Fruit fly (Drosophila melanogaster) whole organism, embryonic: Measurements from ENCODE around the gene CG10508.

ENCODE experiments used
- B-H1 ChIP-seq: fragments of 200-800 bp; sonication (Bioruptor generic); IDR thresholded peaks from 3 replicates; pipeline ENCODE4 v1.3.6; 2022; ENCODE audit warnings: missing biosample characterization, missing genetic modification characterization
- CG10209 ChIP-seq: fragments of 200-800 bp; sonication (Bioruptor generic); optimal IDR thresholded peaks from 3 replicates; lab custom pipeline; 2017; ENCODE audit warnings: missing biosample characterization, mild to moderate bottlenecking, missing genetic modification characterization, missing genetic modification reagents
- CG10274 ChIP-seq: fragments of 200-800 bp; sonication (Bioruptor generic); optimal IDR thresholded peaks from 3 replicates; lab custom pipeline; 2017; ENCODE audit warnings: missing biosample characterization, mild to moderate bottlenecking, missing genetic modification characterization
- CG10462 ChIP-seq: fragments of 200-800 bp; sonication (Bioruptor generic); optimal IDR thresholded peaks from 2 replicates; lab custom pipeline; 2016; ENCODE audit warnings: missing biosample characterization, missing genetic modification characterization
- CG13123 ChIP-seq: fragments of 200-800 bp; sonication (Bioruptor generic); optimal IDR thresholded peaks from 2 replicates; lab custom pipeline; 2016; ENCODE audit warnings: missing biosample characterization, missing genetic modification characterization
- CG15696 ChIP-seq: fragments of 200-800 bp; sonication (Bioruptor generic); optimal IDR thresholded peaks from 2 replicates; lab custom pipeline; 2019; ENCODE audit warnings: missing biosample characterization, mild to moderate bottlenecking, missing genetic modification characterization, moderate library complexity
- CG17612 ChIP-seq: fragments of 200-800 bp; sonication (Bioruptor generic); IDR thresholded peaks from 2 replicates; pipeline ENCODE4 v1.3.6; 2022; ENCODE audit warnings: missing biosample characterization, missing genetic modification characterization
- CG18619 ChIP-seq: fragments of 200-800 bp; sonication (Bioruptor generic); optimal IDR thresholded peaks from 3 replicates; lab custom pipeline; 2017; ENCODE audit warnings: missing biosample characterization, mild to moderate bottlenecking, missing genetic modification characterization
- CG2202 ChIP-seq: fragments of 200-800 bp; sonication (Bioruptor generic); optimal IDR thresholded peaks from 2 replicates; lab custom pipeline; 2018; ENCODE audit warnings: missing biosample characterization, mild to moderate bottlenecking, missing genetic modification characterization
- CG30431 ChIP-seq: fragments of 200-800 bp; sonication (Bioruptor generic); optimal IDR thresholded peaks from 2 replicates; lab custom pipeline; 2017; ENCODE audit warnings: missing biosample characterization, missing genetic modification characterization
- CG32532 ChIP-seq: fragments of 200-800 bp; sonication (Bioruptor generic); IDR thresholded peaks from 2 replicates; pipeline ENCODE4 v1.3.6; 2022; ENCODE audit warnings: missing biosample characterization, missing genetic modification characterization
- CG3726 ChIP-seq: fragments of 200-800 bp; sonication (Bioruptor generic); IDR thresholded peaks from 3 replicates; pipeline ENCODE4, ENCODE4 v1.3.6; 2022; ENCODE audit warnings: missing biosample characterization, missing genetic modification characterization
- CG43689 ChIP-seq: fragments of 200-800 bp; sonication (Bioruptor generic); IDR thresholded peaks from 2 replicates; pipeline ENCODE4 v1.3.6; 2022; ENCODE audit warnings: missing biosample characterization, missing genetic modification characterization
- CG7745 ChIP-seq: fragments of 200-800 bp; sonication (Bioruptor generic); optimal IDR thresholded peaks from 2 replicates; lab custom pipeline; 2018; ENCODE audit warnings: missing biosample characterization, mild to moderate bottlenecking, missing genetic modification characterization, moderate library complexity
- CG8281 ChIP-seq: fragments of 200-800 bp; sonication (Bioruptor generic); optimal IDR thresholded peaks from 2 replicates; lab custom pipeline; 2018; ENCODE audit warnings: missing biosample characterization, mild to moderate bottlenecking, missing genetic modification characterization, moderate library complexity
- CG8924 ChIP-seq: fragments of 200-800 bp; optimal IDR thresholded peaks from 3 replicates; lab custom pipeline; 2019; ENCODE audit warnings: missing biosample characterization, mild to moderate bottlenecking, missing genetic modification characterization, moderate library complexity
- CG8944 ChIP-seq: fragments of 200-800 bp; sonication (Bioruptor generic); optimal IDR thresholded peaks from 3 replicates; lab custom pipeline; 2016; ENCODE audit warnings: missing biosample characterization, missing genetic modification characterization
- CG9727 ChIP-seq: fragments of 200-800 bp; sonication (Bioruptor generic); optimal IDR thresholded peaks from 3 replicates; lab custom pipeline; 2017; ENCODE audit warnings: missing biosample characterization, mild to moderate bottlenecking, missing genetic modification characterization
- CkIIα-i1 ChIP-seq: fragments of 200-800 bp; sonication (Bioruptor generic); IDR thresholded peaks from 2 replicates; pipeline ENCODE4 v1.3.6; 2022; ENCODE audit warnings: missing biosample characterization, missing genetic modification characterization
- CrebB ChIP-seq: fragments of 200-800 bp; sonication (Bioruptor generic); optimal IDR thresholded peaks from 3 replicates; lab custom pipeline; 2018; ENCODE audit warnings: missing biosample characterization, mild to moderate bottlenecking, missing genetic modification characterization
- ERR ChIP-seq: fragments of 200-800 bp; sonication (Bioruptor generic); optimal IDR thresholded peaks from 2 replicates; lab custom pipeline; 2016; ENCODE audit warnings: missing biosample characterization, missing genetic modification characterization
- Ets97D ChIP-seq: fragments of 200-800 bp; sonication (Bioruptor generic); optimal IDR thresholded peaks from 3 replicates; lab custom pipeline; 2016; ENCODE audit warnings: missing biosample characterization, missing genetic modification characterization
- Fer1 ChIP-seq: fragments of 200-800 bp; sonication (Bioruptor generic); optimal IDR thresholded peaks from 2 replicates; lab custom pipeline; 2017; ENCODE audit warnings: missing biosample characterization, mild to moderate bottlenecking, missing genetic modification characterization
- HLHmδ ChIP-seq: fragments of 200-800 bp; sonication (Bioruptor generic); optimal IDR thresholded peaks from 2 replicates; lab custom pipeline; 2018; ENCODE audit warnings: missing biosample characterization, mild to moderate bottlenecking, missing genetic modification characterization, moderate library complexity
- HmgD ChIP-seq: fragments of 200-800 bp; sonication (Bioruptor generic); optimal IDR thresholded peaks from 3 replicates; lab custom pipeline; 2016; ENCODE audit warnings: missing biosample characterization, missing genetic modification characterization
- Jarid2 ChIP-seq: fragments of 200-800 bp; sonication (Bioruptor generic); optimal IDR thresholded peaks from 3 replicates; lab custom pipeline; 2017; ENCODE audit warnings: mild to moderate bottlenecking, missing biosample characterization, missing genetic modification reagents, missing genetic modification characterization
- Meics ChIP-seq: fragments of 200-800 bp; sonication (Bioruptor generic); optimal IDR thresholded peaks from 2 replicates; lab custom pipeline; 2017; ENCODE audit warnings: missing biosample characterization, mild to moderate bottlenecking, missing genetic modification characterization
- Mes4 ChIP-seq: fragments of 200-800 bp; sonication (Bioruptor generic); optimal IDR thresholded peaks from 2 replicates; lab custom pipeline; 2016; ENCODE audit warnings: missing biosample characterization, missing genetic modification characterization
- NC2β ChIP-seq: fragments of 200-800 bp; sonication (Bioruptor generic); optimal IDR thresholded peaks from 2 replicates; lab custom pipeline; 2016; ENCODE audit warnings: missing biosample characterization, missing genetic modification characterization
- Nf-YA ChIP-seq: fragments of 200-800 bp; sonication (Bioruptor generic); IDR thresholded peaks from 2 replicates; pipeline ENCODE4 v1.3.6; 2022; ENCODE audit warnings: missing biosample characterization, missing genetic modification characterization
- Nf-YC ChIP-seq: fragments of 200-800 bp; optimal IDR thresholded peaks from 3 replicates; lab custom pipeline; 2019; ENCODE audit warnings: missing biosample characterization, mild to moderate bottlenecking, missing genetic modification characterization, moderate library complexity
- NfI ChIP-seq: fragments of 200-800 bp; sonication (Bioruptor generic); optimal IDR thresholded peaks from 3 replicates; lab custom pipeline; 2018; ENCODE audit warnings: missing biosample characterization, mild to moderate bottlenecking, missing genetic modification characterization, moderate library complexity
- Sox100B ChIP-seq: fragments of 200-800 bp; sonication (Bioruptor generic); optimal IDR thresholded peaks from 3 replicates; lab custom pipeline; 2018; ENCODE audit warnings: missing biosample characterization, mild to moderate bottlenecking, missing genetic modification characterization
- al ChIP-seq: fragments of 200-800 bp; sonication (Bioruptor generic); IDR thresholded peaks from 2 replicates; pipeline ENCODE4 v1.3.6; 2022; ENCODE audit warnings: missing biosample characterization, missing genetic modification characterization
- chif ChIP-seq, 2 experiments: fragments of 200-800 bp; sonication (Bioruptor generic); optimal IDR thresholded peaks; 3 replicates each; lab custom pipeline; 2016; ENCODE audit warnings: missing biosample characterization in 2 of 2, missing genetic modification characterization in 2 of 2
- dan ChIP-seq: fragments of 200-800 bp; sonication (Bioruptor generic); IDR thresholded peaks from 2 replicates; pipeline ENCODE4 v1.3.6; 2022; ENCODE audit warnings: missing biosample characterization, missing genetic modification characterization
- dmrt11E ChIP-seq: fragments of 200-800 bp; sonication (Bioruptor generic); optimal IDR thresholded peaks from 3 replicates; lab custom pipeline; 2018; ENCODE audit warnings: missing biosample characterization, mild to moderate bottlenecking, missing genetic modification characterization, moderate library complexity
- gt ChIP-seq: fragments of 200-800 bp; sonication (Bioruptor generic); IDR thresholded peaks from 2 replicates; pipeline ENCODE4 v1.3.6; 2022; ENCODE audit warnings: missing biosample characterization, missing genetic modification characterization
- inv ChIP-seq: fragments of 200-800 bp; sonication (Bioruptor generic); IDR thresholded peaks from 2 replicates; pipeline ENCODE4 v1.3.6; 2022; ENCODE audit warnings: missing biosample characterization, missing genetic modification characterization; ENCODE audit not compliant: partially characterized antibody
- luna ChIP-seq: fragments of 200-800 bp; sonication (Bioruptor generic); optimal IDR thresholded peaks from 2 replicates; lab custom pipeline; 2016; ENCODE audit warnings: missing biosample characterization, missing genetic modification characterization
- maf-S ChIP-seq: fragments of 200-800 bp; sonication (Bioruptor generic); optimal IDR thresholded peaks from 2 replicates; lab custom pipeline; 2016; ENCODE audit warnings: missing biosample characterization, missing genetic modification characterization
- peb ChIP-seq: fragments of 200-800 bp; sonication (Bioruptor generic); IDR thresholded peaks from 2 replicates; pipeline ENCODE4 v1.3.6; 2022; ENCODE audit warnings: missing biosample characterization, missing genetic modification characterization
- schlank ChIP-seq: fragments of 200-800 bp; sonication (Bioruptor generic); optimal IDR thresholded peaks from 2 replicates; lab custom pipeline; 2018; ENCODE audit warnings: missing biosample characterization, mild to moderate bottlenecking, missing genetic modification characterization
- sima ChIP-seq: fragments of 200-800 bp; sonication (Bioruptor generic); optimal IDR thresholded peaks from 2 replicates; lab custom pipeline; 2016; ENCODE audit warnings: missing biosample characterization, missing genetic modification characterization
- sisA ChIP-seq: fragments of 200-800 bp; sonication (Bioruptor generic); IDR thresholded peaks from 2 replicates; pipeline ENCODE4 v1.3.6; 2022; ENCODE audit warnings: missing biosample characterization, missing genetic modification characterization
- sob ChIP-seq: fragments of 200-800 bp; sonication (Bioruptor generic); IDR thresholded peaks from 2 replicates; pipeline ENCODE4 v1.3.6; 2022; ENCODE audit warnings: missing biosample characterization, missing genetic modification characterization
- sqz ChIP-seq: fragments of 200-800 bp; sonication (Bioruptor generic); optimal IDR thresholded peaks from 3 replicates; lab custom pipeline; 2018; ENCODE audit warnings: missing biosample characterization, mild to moderate bottlenecking, missing genetic modification characterization
- sug ChIP-seq: fragments of 200-800 bp; optimal IDR thresholded peaks from 2 replicates; lab custom pipeline; 2019; ENCODE audit warnings: missing biosample characterization, mild to moderate bottlenecking, missing genetic modification characterization, moderate library complexity
- tap ChIP-seq: fragments of 200-800 bp; optimal IDR thresholded peaks from 3 replicates; lab custom pipeline; 2019; ENCODE audit warnings: missing biosample characterization, mild to moderate bottlenecking, missing genetic modification characterization, moderate library complexity
- tin ChIP-seq: fragments of 200-800 bp; sonication (Bioruptor generic); optimal IDR thresholded peaks from 3 replicates; lab custom pipeline; 2016; ENCODE audit warnings: missing biosample characterization, missing genetic modification characterization
- trh ChIP-seq: fragments of 200-800 bp; sonication (Bioruptor generic); optimal IDR thresholded peaks from 2 replicates; lab custom pipeline; 2016; ENCODE audit warnings: missing biosample characterization, missing genetic modification characterization
- usp ChIP-seq: fragments of >200 bp; optimal IDR thresholded peaks from 2 replicates; lab custom pipeline; 2017; ENCODE audit warnings: missing biosample characterization, missing genetic modification characterization

CG10508 gene

dm6 chr3L:21171905-21172304 lies 38.1 kb upstream of the CG10508 start, which contains the start of gene Ac78C (continued):
- TF ChIP-seq tin (GFP tag; lab: Kevin White, UChicago) (peak; percentile 79), tap (tag; lab: Kevin White, UChicago) (peak; percentile 76), chif (GFP tag; optimal IDR thresholded peaks at IDR 0.05; lab: Kevin White, UChicago) (peak; percentile 65 to 77), CG3726 (0 out of 3 replicates have a peak, but pooled peaks have one; percentile 60), trh (GFP tag; lab: Kevin White, UChicago) (peak; percentile 42), NfI (GFP tag; lab: Kevin White, UChicago) (peak; percentile 93), CG10462 (peak; percentile 64), CkIIα-i1 (GFP tag; lab: Robert Waterston, UW) (peak; percentile 35; the same call in 1 of the 2 replicates), sob (peak; percentile 95), Fer1 (peak; percentile 96), CG7745 (tag; lab: Kevin White, UChicago) (no peak), peb (GFP tag; lab: Robert Waterston, UW) (peak; percentile 54), CG10274 (GFP tag; lab: Kevin White, UChicago) (peak; percentile 75), CG8924 (tag; lab: Kevin White, UChicago) (no peak), ERR (GFP tag; lab: Kevin White, UChicago) (peak; percentile 90), CG15696 (tag; lab: Kevin White, UChicago) (peak; percentile 49), Meics (peak; percentile 89), CG30431 (peak; percentile 54), Jarid2 (peak; percentile 64), NC2β (GFP tag; lab: Kevin White, UChicago) (peak; percentile 70), CG43689 (GFP tag; lab: Robert Waterston, UW) (no peak), CG13123 (GFP tag; lab: Kevin White, UChicago) (peak; percentile 47), Nf-YC (peak; percentile 77), luna (GFP tag; lab: Kevin White, UChicago) (peak; percentile 88), maf-S (peak; percentile 78), B-H1 (GFP tag; lab: Robert Waterston, UW) (peak; percentile 67), Sox100B (GFP tag; lab: Kevin White, UChicago) (peak; percentile 62), dan (GFP tag; lab: Robert Waterston, UW) (no peak), CG9727 (GFP tag; lab: Kevin White, UChicago) (peak; percentile 14), sima (GFP tag; lab: Kevin White, UChicago) (peak; percentile 67), al (peak; percentile 81), dmrt11E (tag; lab: Kevin White, UChicago) (no peak), CG8281 (peak; percentile 71), CG2202 (tag; lab: Kevin White, UChicago) (no peak), CG17612 (GFP tag; lab: Robert Waterston, UW) (0 out of 2 replicates have a peak, but pooled peaks have one; percentile 19), sisA (GFP tag; lab: Robert Waterston, UW) (peak; percentile 85), CG18619 (GFP tag; lab: Kevin White, UChicago) (peak; percentile 77), sqz (GFP tag; lab: Kevin White, UChicago) (peak; percentile 22), CG32532 (GFP tag; lab: Robert Waterston, UW) (peak; percentile 91), HmgD (GFP tag; lab: Kevin White, UChicago) (peak; percentile 65), schlank (tag; lab: Kevin White, UChicago) (peak; percentile 92), Nf-YA (GFP tag; lab: Robert Waterston, UW) (peak; percentile 85), Mes4 (GFP tag; lab: Kevin White, UChicago) (peak; percentile 53), CrebB (peak; percentile 93), Ets97D (GFP tag; lab: Kevin White, UChicago) (peak; percentile 69), sug (tag; lab: Kevin White, UChicago) (peak; percentile 92), usp (GFP tag; lab: Kevin White, UChicago) (no peak), inv (peak; percentile 59), gt (GFP tag; lab: Robert Waterston, UW) (peak; percentile 46; the same call in 1 of the 2 replicates), HLHmδ (GFP tag; lab: Kevin White, UChicago) (no peak), CG8944 (GFP tag; lab: Kevin White, UChicago) (peak; percentile 88), CG10209 (GFP tag; lab: Kevin White, UChicago) (peak; percentile 72)
